Fruit fly (Drosophila melanogaster) whole organism: ENCODE data around the gene CG5104.

Experiments
- CG8478 ChIP-seq: fragments of >200 bp; optimal IDR thresholded peaks from 2 replicates; lab custom pipeline; 2018; ENCODE audit warnings: inconsistent platforms
- EcR ChIP-seq, 2 experiments: fragments of >200 bp; optimal IDR thresholded peaks; 2 replicates each; lab custom pipeline; 2017; ENCODE audit warnings: missing biosample characterization in 2 of 2, missing genetic modification characterization in 2 of 2, missing genetic modification reagents in 2 of 2
- pan ChIP-seq: fragments of >200 bp; optimal IDR thresholded peaks from 2 replicates; lab custom pipeline; 2017
- psq ChIP-seq: fragments of >200 bp; optimal IDR thresholded peaks from 2 replicates; lab custom pipeline; 2017
- usp ChIP-seq: fragments of >200 bp; optimal IDR thresholded peaks from 2 replicates; lab custom pipeline; 2017; ENCODE audit warnings: missing biosample characterization, missing genetic modification characterization, mixed read lengths

DNA sequence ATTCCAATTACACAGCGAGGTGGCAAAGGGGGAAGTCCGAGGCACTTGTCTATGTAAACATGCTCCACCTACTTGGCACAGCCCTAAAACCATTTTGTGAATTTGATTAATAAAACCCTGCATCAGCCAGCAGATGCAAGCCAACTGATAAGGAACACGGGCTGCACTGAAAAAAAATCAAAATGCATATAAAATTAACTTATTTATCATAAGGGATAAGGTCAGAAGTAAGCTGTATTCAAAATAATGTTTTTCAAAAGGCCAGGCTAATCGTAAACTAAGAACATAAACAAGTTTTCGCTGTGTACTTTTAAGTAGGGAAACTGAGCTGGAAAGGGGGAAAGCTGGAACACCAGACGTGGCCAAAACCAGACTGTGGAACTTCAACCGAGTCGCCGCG lies 31.1 kb downstream of the CG5104 start:
- TF ChIP-seq CG8478, result no peak
- no peak for TF ChIP-seq EcR (GFP tag; optimal IDR thresholded peaks at IDR 0.05; lab: Kevin White, UChicago)
- TF ChIP-seq psq, result no peak
- TF ChIP-seq usp (GFP tag; lab: Kevin White, UChicago), result no peak
- no peak for TF ChIP-seq pan (lab: Kevin White, UChicago)
